Worm (Caenorhabditis elegans) whole organism, mixed stage, embryonic: ENCODE measurements around the gene ZC374.2.

Experiments
- elt-3 ChIP-seq: fragments of 150-350 bp; optimal IDR thresholded peaks from 2 replicates; lab custom pipeline; 2014; ENCODE audit warnings: missing biosample characterization, missing genetic modification characterization
- nhr-76 ChIP-seq: sonication (generic microtip); optimal IDR thresholded peaks from 2 replicates; lab custom pipeline; 2017; ENCODE audit warnings: missing biosample characterization, missing genetic modification characterization
- pha-4 ChIP-seq: fragments of 150-350 bp; optimal IDR thresholded peaks from 2 replicates; lab custom pipeline; 2018; ENCODE audit warnings: missing biosample characterization, missing genetic modification reagents, missing genetic modification characterization
- unc-62 ChIP-seq: fragments of 150-350 bp; optimal IDR thresholded peaks from 2 replicates; lab custom pipeline; 2014; ENCODE audit warnings: missing biosample characterization, missing genetic modification reagents, missing genetic modification characterization
- ztf-11 ChIP-seq: fragments of 150-350 bp; optimal IDR thresholded peaks from 2 replicates; lab custom pipeline; 2014; ENCODE audit warnings: missing biosample characterization, missing genetic modification characterization

DNA sequence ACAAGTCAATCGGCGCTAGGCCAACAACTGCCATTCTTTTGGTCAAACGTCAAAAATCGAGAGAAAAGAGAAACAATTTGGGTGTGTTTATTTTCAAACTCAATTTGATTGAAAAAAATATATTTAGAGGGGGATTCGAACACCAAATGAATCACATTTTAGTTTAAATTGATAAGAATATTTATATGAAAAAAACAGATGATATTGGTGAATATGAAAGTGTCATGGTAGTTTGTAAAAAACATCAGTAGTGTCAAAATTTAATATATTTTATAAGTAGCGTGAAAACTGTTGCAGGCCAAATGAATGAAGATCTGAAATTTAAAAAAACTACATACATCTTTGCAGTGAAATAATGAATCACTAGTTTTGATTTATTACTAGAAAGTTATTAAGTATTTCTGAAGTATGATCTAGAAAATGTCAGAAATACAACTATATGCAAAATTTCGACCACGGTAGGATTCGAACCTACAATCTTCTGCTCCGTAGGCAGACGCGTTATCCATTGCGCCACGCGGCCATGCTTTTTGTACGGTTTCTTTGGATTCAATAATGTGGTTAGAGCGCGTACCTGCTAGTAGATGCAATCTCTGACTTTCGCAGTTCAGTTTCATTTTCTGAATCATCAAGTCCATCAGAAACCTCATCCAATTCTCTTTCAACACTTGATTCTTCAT lies 29.1 kb downstream of the ZC374.2 start, which contains the start of gene F19C6.4:
- TF ChIP-seq elt-3 (tag; lab: Kevin White, UChicago), result no peak
- TF ChIP-seq nhr-76, result no peak
- TF ChIP-seq ztf-11 (tag; lab: Kevin White, UChicago), result no peak
- no peak for TF ChIP-seq unc-62 (GFP tag; lab: Kevin White, UChicago)
- TF ChIP-seq pha-4 (tag; lab: Kevin White, UChicago), result no peak
